Fruit fly (Drosophila melanogaster) whole organism, wandering third instar larva: ENCODE measurements around the gene CG6712.

ENCODE experiments used
- CG9705 ChIP-seq: fragments of 200-800 bp; sonication (Bioruptor generic); optimal IDR thresholded peaks from 2 replicates; lab custom pipeline; 2018; ENCODE audit warnings: missing biosample characterization, mild to moderate bottlenecking, missing genetic modification characterization
- CrebA ChIP-seq: fragments of 200-800 bp; sonication (Bioruptor generic); optimal IDR thresholded peaks from 2 replicates; lab custom pipeline; 2016; ENCODE audit warnings: missing biosample characterization, mild to moderate bottlenecking, missing genetic modification characterization, borderline replicate concordance
- Dfd ChIP-seq: fragments of >200 bp; optimal IDR thresholded peaks from 2 replicates; lab custom pipeline; 2017; ENCODE audit warnings: missing biosample characterization, missing genetic modification characterization
- Dif ChIP-seq: fragments of 200-275, 200-300 bp; sonication (Bioruptor generic); optimal IDR thresholded peaks from 2 replicates; lab custom pipeline; 2018; ENCODE audit warnings: missing biosample characterization, missing genetic modification characterization; ENCODE audit not compliant: partially characterized antibody
- GATAd ChIP-seq: sonication (Bioruptor generic); optimal IDR thresholded peaks from 2 replicates; lab custom pipeline; 2016; ENCODE audit warnings: missing biosample characterization, missing genetic modification characterization
- HLH106 ChIP-seq: fragments of 200-800 bp; optimal IDR thresholded peaks from 3 replicates; lab custom pipeline; 2019; ENCODE audit warnings: missing biosample characterization, mild to moderate bottlenecking, missing genetic modification characterization, moderate library complexity
- Hnf4 ChIP-seq: fragments of 200-800 bp; sonication (Bioruptor generic); optimal IDR thresholded peaks from 2 replicates; lab custom pipeline; 2016; ENCODE audit warnings: missing biosample characterization, mild to moderate bottlenecking, missing genetic modification characterization
- Hr78 ChIP-seq: fragments of >200 bp; optimal IDR thresholded peaks from 2 replicates; lab custom pipeline; 2017; ENCODE audit warnings: missing biosample characterization, missing genetic modification characterization
- Hr83 ChIP-seq: fragments of 200-300 bp; sonication (Bioruptor generic); optimal IDR thresholded peaks from 2 replicates; lab custom pipeline; 2016; ENCODE audit warnings: missing biosample characterization, mild to moderate bottlenecking, missing genetic modification characterization, moderate library complexity; ENCODE audit not compliant: poor library complexity, severe bottlenecking
- Mio ChIP-seq: sonication (Bioruptor generic); optimal IDR thresholded peaks from 2 replicates; lab custom pipeline; 2016; ENCODE audit warnings: missing biosample characterization, missing genetic modification characterization
- Myc ChIP-seq: fragments of >200 bp; optimal IDR thresholded peaks from 2 replicates; lab custom pipeline; 2017
- OdsH ChIP-seq: fragments of 200-800 bp; sonication (Bioruptor generic); optimal IDR thresholded peaks from 2 replicates; lab custom pipeline; 2016; ENCODE audit warnings: missing biosample characterization, mild to moderate bottlenecking, missing genetic modification characterization
- Rel ChIP-seq, 2 experiments: fragments of 200-800 bp; sonication (Bioruptor generic) in 1 of 2; optimal IDR thresholded peaks; 2 replicates in 1 of 2; 3 replicates in 1 of 2; lab custom pipeline; 2016 to 2019; ENCODE audit warnings: mild to moderate bottlenecking in 2 of 2, missing biosample characterization in 2 of 2, missing genetic modification characterization in 2 of 2, moderate library complexity in 1 of 2
- Sp1 ChIP-seq: fragments of 200-800 bp; sonication (Bioruptor generic); optimal IDR thresholded peaks from 3 replicates; lab custom pipeline; 2019; ENCODE audit warnings: missing biosample characterization, mild to moderate bottlenecking, missing genetic modification characterization, moderate library complexity
- Vsx2 ChIP-seq: fragments of 200-300, 225-300 bp; sonication (Bioruptor generic); optimal IDR thresholded peaks from 2 replicates; lab custom pipeline; 2018; ENCODE audit warnings: missing biosample characterization, missing genetic modification characterization; ENCODE audit not compliant: partially characterized antibody
- br ChIP-seq: fragments of 200-800 bp; sonication (Bioruptor generic); optimal IDR thresholded peaks from 2 replicates; lab custom pipeline; 2016; ENCODE audit warnings: missing biosample characterization, missing genetic modification characterization
- brk ChIP-seq: fragments of 200-800 bp; sonication (Bioruptor generic); optimal IDR thresholded peaks from 2 replicates; lab custom pipeline; 2016; ENCODE audit warnings: missing biosample characterization, mild to moderate bottlenecking, missing genetic modification characterization
- dl ChIP-seq, 2 experiments: fragments of 175-275, 200-275 bp in 1 of 2; fragments of 200-275 bp in 1 of 2; sonication (Bioruptor generic); optimal IDR thresholded peaks; lab custom pipeline; 2018; ENCODE audit warnings: mild to moderate bottlenecking in 2 of 2, missing biosample characterization in 2 of 2, missing genetic modification characterization in 2 of 2, moderate library complexity in 2 of 2; ENCODE audit not compliant: partially characterized antibody in 2 of 2, insufficient read depth in 1 of 2
- dmrt93B ChIP-seq: fragments of 200-800 bp; sonication (Bioruptor generic); optimal IDR thresholded peaks from 2 replicates; lab custom pipeline; 2018; ENCODE audit warnings: missing biosample characterization, mild to moderate bottlenecking, missing genetic modification characterization
- dsf ChIP-seq: sonication (Bioruptor generic); optimal IDR thresholded peaks from 2 replicates; lab custom pipeline; 2016; ENCODE audit warnings: missing biosample characterization, missing genetic modification characterization, borderline replicate concordance
- ey ChIP-seq: fragments of 200-800 bp; sonication (Bioruptor generic); optimal IDR thresholded peaks from 2 replicates; lab custom pipeline; 2016; ENCODE audit warnings: missing biosample characterization, missing genetic modification characterization
- foxo ChIP-seq, 2 experiments: fragments of 200-800 bp; sonication (Bioruptor generic); optimal IDR thresholded peaks; 2 replicates in 1 of 2; 3 replicates in 1 of 2; lab custom pipeline; 2016 to 2017; ENCODE audit warnings: missing biosample characterization in 2 of 2, missing genetic modification characterization in 2 of 2
- fru ChIP-seq: fragments of 200-800 bp; sonication (Bioruptor generic); optimal IDR thresholded peaks from 3 replicates; lab custom pipeline; 2016; ENCODE audit warnings: missing biosample characterization, mild to moderate bottlenecking, missing genetic modification characterization
- h ChIP-seq: fragments of 200-800 bp; sonication (Bioruptor generic); optimal IDR thresholded peaks from 3 replicates; lab custom pipeline; 2016; ENCODE audit warnings: missing biosample characterization, mild to moderate bottlenecking, missing genetic modification characterization
- jim ChIP-seq: fragments of 175-275, 200-325 bp; sonication (Bioruptor generic); optimal IDR thresholded peaks from 2 replicates; lab custom pipeline; 2016; ENCODE audit warnings: missing biosample characterization, mild to moderate bottlenecking, missing genetic modification characterization
- psq ChIP-seq: fragments of 200-800 bp; sonication (Bioruptor generic); optimal IDR thresholded peaks from 3 replicates; lab custom pipeline; 2017; ENCODE audit warnings: missing biosample characterization, mild to moderate bottlenecking, missing genetic modification characterization, moderate library complexity
- rgr ChIP-seq: fragments of 200-800 bp; sonication (Bioruptor generic); optimal IDR thresholded peaks from 3 replicates; lab custom pipeline; 2016; ENCODE audit warnings: missing biosample characterization, mild to moderate bottlenecking, missing genetic modification characterization
- sage ChIP-seq: fragments of 200-800 bp; sonication (Bioruptor generic); optimal IDR thresholded peaks from 2 replicates; lab custom pipeline; 2016; ENCODE audit warnings: missing biosample characterization, mild to moderate bottlenecking, missing genetic modification characterization
- sv ChIP-seq: fragments of 200-800 bp; sonication (Bioruptor generic); optimal IDR thresholded peaks from 3 replicates; lab custom pipeline; 2016; ENCODE audit warnings: missing biosample characterization, missing genetic modification characterization
- tai ChIP-seq: sonication (Bioruptor generic); optimal IDR thresholded peaks from 2 replicates; lab custom pipeline; 2016; ENCODE audit warnings: missing biosample characterization, missing genetic modification characterization
- usp ChIP-seq: fragments of >200 bp; optimal IDR thresholded peaks from 2 replicates; lab custom pipeline; 2017; ENCODE audit warnings: missing biosample characterization, missing genetic modification characterization
- woc ChIP-seq: sonication (Bioruptor generic); optimal IDR thresholded peaks from 2 replicates; lab custom pipeline; 2016; ENCODE audit warnings: missing biosample characterization, mild to moderate bottlenecking, missing genetic modification characterization

The CG6712 gene

dm6 chr2L:12065683-12066386 is 30.5 kb downstream of the CG6712 start:
- TF ChIP-seq woc (GFP tag; lab: Kevin White, UChicago): peak; percentile 20
- no peak for TF ChIP-seq Hnf4 (GFP tag; lab: Kevin White, UChicago)
- TF ChIP-seq br (GFP tag; lab: Kevin White, UChicago): peak; percentile 29
- peak; percentile 56 for TF ChIP-seq CG9705
- TF ChIP-seq HLH106 (tag; lab: Kevin White, UChicago): peak; percentile 89
- TF ChIP-seq Sp1 (GFP tag; lab: Kevin White, UChicago): peak; percentile 93
- peak; percentile 79 for TF ChIP-seq OdsH (GFP tag; lab: Kevin White, UChicago)
- peak; percentile 80 for TF ChIP-seq psq (GFP tag; lab: Kevin White, UChicago)
- no peak for TF ChIP-seq CrebA
- no peak for TF ChIP-seq Hr83
- no peak for TF ChIP-seq usp (GFP tag; lab: Kevin White, UChicago)
- peak; percentile 63 for TF ChIP-seq h (GFP tag; lab: Kevin White, UChicago)
- peak; percentile 57 for TF ChIP-seq ey (GFP tag; lab: Kevin White, UChicago)
- peak; percentile 66 for TF ChIP-seq dmrt93B (GFP tag; lab: Kevin White, UChicago)
- peak; percentile 6 for TF ChIP-seq Dif (GFP tag; lab: Kevin White, UChicago)
- TF ChIP-seq Rel (GFP tag; optimal IDR thresholded peaks at IDR 0.05; lab: Kevin White, UChicago): no peak
- TF ChIP-seq Rel (tag; optimal IDR thresholded peaks at IDR 0.05; lab: Kevin White, UChicago): peak; percentile 66
- no peak for TF ChIP-seq Mio (GFP tag; lab: Kevin White, UChicago)
- TF ChIP-seq fru (GFP tag; lab: Kevin White, UChicago): peak; percentile 81
- TF ChIP-seq foxo (GFP tag; optimal IDR thresholded peaks at IDR 0.05; lab: Kevin White, UChicago): peak in 1 of 2 experiments; percentile 85
- no peak for TF ChIP-seq Dfd (GFP tag; lab: Kevin White, UChicago)
- peak; percentile 61 for TF ChIP-seq sage (GFP tag; lab: Kevin White, UChicago)
- TF ChIP-seq jim: no peak
- TF ChIP-seq rgr (GFP tag; lab: Kevin White, UChicago): peak; percentile 77

- TF ChIP-seq Myc (lab: Kevin White, UChicago): peak; percentile 74
- no peak for TF ChIP-seq h (GFP tag; lab: Kevin White, UChicago)
- TF ChIP-seq foxo (GFP tag; optimal IDR thresholded peaks at IDR 0.05; lab: Kevin White, UChicago): peak in 1 of 2 experiments; percentile 28
- peak; percentile 27 for TF ChIP-seq Sp1 (GFP tag; lab: Kevin White, UChicago)
- peak; percentile 24 for TF ChIP-seq HLH106 (tag; lab: Kevin White, UChicago)
- peak; percentile 5 for TF ChIP-seq OdsH (GFP tag; lab: Kevin White, UChicago)
- TF ChIP-seq Dfd (GFP tag; lab: Kevin White, UChicago): no peak
Measured at dm6 chr2L:12063035-12063434, 33.3 kb downstream of the CG6712 start, which contains the start of gene Rab3-GAP. Gene Rab3-GAP, minus strand, starts transcription at chr2L:12063184.

dm6 chr2L:12055837-12056388 is 40.4 kb downstream of the CG6712 start, which contains the start of the genes JhI-21, RpL7-like and CG34164:
Gene JhI-21, minus strand, starts transcription at chr2L:12056042.
Gene RpL7-like, plus strand, starts transcription at chr2L:12056326.
Gene CG34164, plus strand, starts transcription at chr2L:12056348.
- TF ChIP-seq jim: no peak
- no peak for TF ChIP-seq tai
- TF ChIP-seq brk (GFP tag; lab: Kevin White, UChicago): no peak
- peak; percentile 12 for TF ChIP-seq Myc (lab: Kevin White, UChicago)
- TF ChIP-seq Dif (GFP tag; lab: Kevin White, UChicago): peak; percentile 96
- TF ChIP-seq h (GFP tag; lab: Kevin White, UChicago): peak; percentile 7
- TF ChIP-seq sv (GFP tag; lab: Kevin White, UChicago): no peak
- no peak for TF ChIP-seq CG9705
- TF ChIP-seq Hr78 (GFP tag; lab: Kevin White, UChicago): no peak
- peak; percentile 75 to 89 for TF ChIP-seq dl (GFP tag; optimal IDR thresholded peaks at IDR 0.05; lab: Kevin White, UChicago; ENCODE audit: insufficient read depth in 1 of 2, partially characterized antibody in 2 of 2)
- no peak for TF ChIP-seq Hnf4 (GFP tag; lab: Kevin White, UChicago)
- TF ChIP-seq psq (GFP tag; lab: Kevin White, UChicago): no peak
- peak in 1 of 2 experiments; percentile 6 for TF ChIP-seq foxo (GFP tag; optimal IDR thresholded peaks at IDR 0.05; lab: Kevin White, UChicago)
- TF ChIP-seq GATAd (GFP tag; lab: Kevin White, UChicago): no peak
- TF ChIP-seq Vsx2 (GFP tag; lab: Kevin White, UChicago): peak; percentile 72
- TF ChIP-seq fru (GFP tag; lab: Kevin White, UChicago): no peak
- peak; percentile 47 for TF ChIP-seq Sp1 (GFP tag; lab: Kevin White, UChicago)
- TF ChIP-seq dsf: no peak
